Worm (Caenorhabditis elegans) whole organism, late embryonic: ENCODE data around the gene npr-39.

ENCODE experiments used
- C38D4.7 ChIP-seq: fragments of 200-800 bp; sonication (Bioruptor generic); optimal IDR thresholded peaks from 2 replicates; lab custom pipeline; 2018; ENCODE audit warnings: mild to moderate bottlenecking, missing genetic modification characterization, moderate library complexity, missing compliant biosample characterization
- K02D7.2 ChIP-seq: sonication (generic microtip); optimal IDR thresholded peaks from 2 replicates; lab custom pipeline; 2017; ENCODE audit warnings: mild to moderate bottlenecking, missing genetic modification characterization, missing compliant biosample characterization
- ceh-18 ChIP-seq: sonication (generic microtip); optimal IDR thresholded peaks from 2 replicates; lab custom pipeline; 2016; ENCODE audit warnings: missing genetic modification characterization, missing compliant biosample characterization
- ceh-2 ChIP-seq: sonication (generic microtip); optimal IDR thresholded peaks from 2 replicates; lab custom pipeline; 2016; ENCODE audit warnings: missing genotype, missing genetic modification characterization, missing compliant biosample characterization
- ceh-24 ChIP-seq: sonication (generic microtip); optimal IDR thresholded peaks from 2 replicates; lab custom pipeline; 2016; ENCODE audit warnings: mild to moderate bottlenecking, missing genetic modification characterization, missing compliant biosample characterization
- ceh-30 ChIP-seq: fragments of 150-350 bp; optimal IDR thresholded peaks from 2 replicates; lab custom pipeline; 2014; ENCODE audit warnings: missing biosample characterization, missing genetic modification characterization
- ceh-45 ChIP-seq: fragments of 200-800 bp; sonication (Bioruptor generic); IDR thresholded peaks from 2 replicates; pipeline ENCODE4 v1.3.6; 2022; ENCODE audit warnings: missing genetic modification reagents, missing genetic modification characterization, missing compliant biosample characterization
- ceh-48 ChIP-seq: sonication (generic microtip); optimal IDR thresholded peaks from 2 replicates; lab custom pipeline; 2016; ENCODE audit warnings: missing genetic modification characterization, inconsistent platforms, missing compliant biosample characterization
- ceh-6 ChIP-seq: fragments of 200-800 bp; sonication (Bioruptor generic); optimal IDR thresholded peaks from 2 replicates; lab custom pipeline; 2018; ENCODE audit warnings: mild to moderate bottlenecking, missing genetic modification characterization, missing compliant biosample characterization
- che-1 ChIP-seq: sonication (generic microtip); optimal IDR thresholded peaks from 2 replicates; lab custom pipeline; 2016; ENCODE audit warnings: mild to moderate bottlenecking, missing genetic modification characterization, missing compliant biosample characterization
- dve-1 ChIP-seq: sonication (generic microtip); optimal IDR thresholded peaks from 2 replicates; lab custom pipeline; 2017; ENCODE audit warnings: antibody characterized with exemption, mild to moderate bottlenecking, missing genetic modification characterization, missing compliant biosample characterization
- elt-4 ChIP-seq: sonication (generic microtip); optimal IDR thresholded peaks from 2 replicates; lab custom pipeline; 2016; ENCODE audit warnings: missing genetic modification characterization, missing compliant biosample characterization
- eyg-1 ChIP-seq: sonication (generic microtip); optimal IDR thresholded peaks from 2 replicates; lab custom pipeline; 2016; ENCODE audit warnings: missing genotype, missing genetic modification characterization, missing compliant biosample characterization
- fax-1 ChIP-seq: sonication (generic microtip); optimal IDR thresholded peaks from 2 replicates; lab custom pipeline; 2016; ENCODE audit warnings: missing genotype, missing genetic modification characterization, missing compliant biosample characterization
- fkh-10 ChIP-seq: fragments of 150-350 bp; optimal IDR thresholded peaks from 2 replicates; lab custom pipeline; 2014; ENCODE audit warnings: missing biosample characterization, missing genetic modification reagents, missing genetic modification characterization
- hlh-13 ChIP-seq: fragments of 200-800 bp; sonication (Bioruptor generic); optimal IDR thresholded peaks from 2 replicates; lab custom pipeline; 2018; ENCODE audit warnings: mild to moderate bottlenecking, missing genetic modification characterization, missing compliant biosample characterization
- hlh-30 ChIP-seq: sonication (generic microtip); optimal IDR thresholded peaks from 2 replicates; lab custom pipeline; 2017; ENCODE audit warnings: antibody characterized with exemption, missing genetic modification characterization, missing compliant biosample characterization; ENCODE audit not compliant: insufficient read depth
- madf-2 ChIP-seq: sonication (generic microtip); optimal IDR thresholded peaks from 2 replicates; lab custom pipeline; 2017; ENCODE audit warnings: missing genetic modification characterization, missing compliant biosample characterization
- mec-3 ChIP-seq: sonication (generic microtip); optimal IDR thresholded peaks from 2 replicates; lab custom pipeline; 2016; ENCODE audit warnings: borderline replicate concordance, missing genetic modification characterization, missing compliant biosample characterization
- nhr-11 ChIP-seq: fragments of 150-350 bp; optimal IDR thresholded peaks from 2 replicates; lab custom pipeline; 2014; ENCODE audit warnings: missing biosample characterization, missing genetic modification characterization
- odd-2 ChIP-seq: sonication (generic microtip); optimal IDR thresholded peaks from 2 replicates; lab custom pipeline; 2017; ENCODE audit warnings: antibody characterized with exemption, mild to moderate bottlenecking, missing genetic modification characterization, missing compliant biosample characterization
- pag-3 ChIP-seq: sonication (generic microtip); optimal IDR thresholded peaks from 2 replicates; lab custom pipeline; 2016; ENCODE audit warnings: missing compliant biosample characterization, missing genetic modification characterization, borderline replicate concordance
- pha-2 ChIP-seq: sonication (generic microtip); optimal IDR thresholded peaks from 2 replicates; lab custom pipeline; 2017; ENCODE audit warnings: mild to moderate bottlenecking, missing genetic modification characterization, missing compliant biosample characterization
- pqm-1 ChIP-seq: sonication (generic microtip); optimal IDR thresholded peaks from 2 replicates; lab custom pipeline; 2016; ENCODE audit warnings: missing genetic modification characterization, missing compliant biosample characterization
- pros-1 ChIP-seq: fragments of 150-350 bp; optimal IDR thresholded peaks from 2 replicates; lab custom pipeline; 2014; ENCODE audit warnings: missing biosample characterization, missing genetic modification reagents, missing genetic modification characterization
- ref-2 ChIP-seq: sonication (generic microtip); optimal IDR thresholded peaks from 2 replicates; lab custom pipeline; 2016; ENCODE audit warnings: missing genetic modification characterization, missing compliant biosample characterization
- rnt-1 ChIP-seq: sonication (generic microtip); optimal IDR thresholded peaks from 2 replicates; lab custom pipeline; 2016; ENCODE audit warnings: missing genetic modification characterization, missing compliant biosample characterization
- sox-4 ChIP-seq: sonication (generic microtip); optimal IDR thresholded peaks from 2 replicates; lab custom pipeline; 2017; ENCODE audit warnings: mild to moderate bottlenecking, missing genetic modification characterization, inconsistent platforms, missing compliant biosample characterization
- syd-9 ChIP-seq: sonication (generic microtip); optimal IDR thresholded peaks from 2 replicates; lab custom pipeline; 2016; ENCODE audit warnings: mild to moderate bottlenecking, missing genetic modification characterization, moderate library complexity, missing compliant biosample characterization
- tbx-2 ChIP-seq: sonication (generic microtip); optimal IDR thresholded peaks from 2 replicates; lab custom pipeline; 2016; ENCODE audit warnings: missing genetic modification characterization, missing compliant biosample characterization
- tbx-7 ChIP-seq: sonication (generic microtip); optimal IDR thresholded peaks from 2 replicates; lab custom pipeline; 2016; ENCODE audit warnings: missing genotype, missing genetic modification characterization, missing compliant biosample characterization
- ttx-3 ChIP-seq: sonication (generic microtip); optimal IDR thresholded peaks from 2 replicates; lab custom pipeline; 2016; ENCODE audit warnings: missing genetic modification reagents, missing genetic modification characterization, missing compliant biosample characterization
- unc-3 ChIP-seq, 2 experiments: fragments of 200-800 bp in 1 of 2; sonication (Bioruptor generic) in 1 of 2; sonication (generic microtip) in 1 of 2; conservative IDR thresholded peaks in 1 of 2; optimal IDR thresholded peaks in 1 of 2; 2 replicates each; pipeline versions ENCODE4 v1.3.6 to Lab custom; 2016 to 2022; ENCODE audit warnings: missing compliant biosample characterization in 2 of 2, missing genetic modification characterization in 2 of 2, missing genetic modification reagents in 1 of 2
- unc-42 ChIP-seq: sonication (generic microtip); optimal IDR thresholded peaks from 2 replicates; lab custom pipeline; 2016; ENCODE audit warnings: missing genotype, missing genetic modification characterization, missing compliant biosample characterization
- unc-55 ChIP-seq: sonication (generic microtip); optimal IDR thresholded peaks from 2 replicates; lab custom pipeline; 2017; ENCODE audit warnings: missing biosample characterization, missing genetic modification reagents, missing genetic modification characterization
- unc-86 ChIP-seq: sonication (generic microtip); optimal IDR thresholded peaks from 2 replicates; lab custom pipeline; 2016; ENCODE audit warnings: missing genetic modification characterization, missing compliant biosample characterization
- ztf-16 ChIP-seq: sonication (generic microtip); optimal IDR thresholded peaks from 2 replicates; lab custom pipeline; 2017; ENCODE audit warnings: missing genetic modification characterization, missing compliant biosample characterization

npr-39 gene

ce11 chrV:10101916-10102315 is 35.0 kb downstream of the npr-39 start, which contains the start of gene C08B6.14:
Gene C08B6.14, minus strand, starts transcription at chrV:10102016.
- TF ChIP-seq elt-4 (tag; lab: Kevin White, UChicago), result no peak
- TF ChIP-seq fax-1 (tag; lab: Kevin White, UChicago), result no peak
- no peak for TF ChIP-seq dve-1 (tag; lab: Kevin White, UChicago)
- no peak for TF ChIP-seq fkh-10 (GFP tag; lab: Kevin White, UChicago)

ce11 chrV:10103811-10104210 is 36.9 kb downstream of the npr-39 start:
- no peak for TF ChIP-seq pros-1
- no peak for TF ChIP-seq ceh-6
- no peak for TF ChIP-seq tbx-2
- no peak for TF ChIP-seq mec-3 (tag; lab: Kevin White, UChicago)
- TF ChIP-seq unc-86 (tag; lab: Kevin White, UChicago), result no peak
- no peak for TF ChIP-seq nhr-11 (tag; lab: Kevin White, UChicago)
- no peak for TF ChIP-seq hlh-13 (GFP tag; lab: Kevin White, UChicago)
- TF ChIP-seq syd-9 (tag; lab: Kevin White, UChicago), result no peak
- TF ChIP-seq ceh-18 (tag; lab: Kevin White, UChicago), result no peak
- TF ChIP-seq ceh-45 (GFP tag; lab: Robert Waterston, UW), result no peak
- no peak for TF ChIP-seq pqm-1 (tag; lab: Kevin White, UChicago)
- no peak for TF ChIP-seq madf-2 (tag; lab: Kevin White, UChicago)
- no peak for TF ChIP-seq unc-3 (GFP tag; conservative IDR thresholded peaks at IDR 0.05; lab: Robert Waterston, UW)
- no peak for TF ChIP-seq unc-3 (tag; optimal IDR thresholded peaks at IDR 0.05; lab: Kevin White, UChicago)
- TF ChIP-seq che-1 (tag; lab: Kevin White, UChicago), result no peak
- TF ChIP-seq eyg-1, result no peak
- TF ChIP-seq unc-42 (tag; lab: Kevin White, UChicago), result no peak
- TF ChIP-seq tbx-7 (tag; lab: Kevin White, UChicago), result no peak
- no peak for TF ChIP-seq ceh-24
- TF ChIP-seq rnt-1 (tag; lab: Kevin White, UChicago), result no peak

- TF ChIP-seq ceh-6 (no peak), ref-2 (tag; lab: Kevin White, UChicago) (no peak), C38D4.7 (GFP tag; lab: Kevin White, UChicago) (no peak), sox-4 (tag; lab: Kevin White, UChicago) (no peak), eyg-1 (no peak), ceh-2 (tag; lab: Kevin White, UChicago) (no peak), tbx-2 (no peak), odd-2 (tag; lab: Kevin White, UChicago) (no peak), fkh-10 (GFP tag; lab: Kevin White, UChicago) (no peak), K02D7.2 (tag; lab: Kevin White, UChicago) (no peak), unc-55 (GFP tag; lab: Kevin White, UChicago) (no peak), ttx-3 (no peak), unc-42 (tag; lab: Kevin White, UChicago) (no peak)
Observed at ce11 chrV:10104785-10105310, 38.0 kb downstream of the npr-39 start, which contains the start of gene ugt-17. Gene ugt-17, minus strand, starts transcription at chrV:10104964.

- TF ChIP-seq ceh-30 (tag; lab: Kevin White, UChicago) (no peak), ztf-16 (tag; lab: Kevin White, UChicago) (no peak), pag-3 (no peak), ceh-18 (tag; lab: Kevin White, UChicago) (no peak), fax-1 (tag; lab: Kevin White, UChicago) (no peak), hlh-30 (tag; lab: Kevin White, UChicago) (no peak), fkh-10 (GFP tag; lab: Kevin White, UChicago) (no peak), unc-86 (tag; lab: Kevin White, UChicago) (no peak), pha-2 (tag; lab: Kevin White, UChicago) (no peak), ceh-6 (no peak), ceh-48 (tag; lab: Kevin White, UChicago) (no peak)
Observed at ce11 chrV:10105412-10105811, 38.5 kb downstream of the npr-39 start, which contains the start of gene C08B6.2. Gene C08B6.2, plus strand, starts transcription at chrV:10105712.
